Worm (Caenorhabditis elegans) whole organism, L1 larva: ENCODE measurements around the gene Y50E8A.22.
A peak's percentile ranks its signal among the peaks of the same experiment; 100 is the strongest.

ENCODE experiments used
- C04F5.9 ChIP-seq: sonication (generic microtip); optimal IDR thresholded peaks from 2 replicates; lab custom pipeline; 2016; ENCODE audit warnings: missing genetic modification characterization, missing compliant biosample characterization
- Y116A8C.19 ChIP-seq: sonication (generic microtip); optimal IDR thresholded peaks from 2 replicates; lab custom pipeline; 2016; ENCODE audit warnings: missing compliant biosample characterization, missing genetic modification characterization, borderline replicate concordance
- alr-1 ChIP-seq: fragments of 200-800 bp; sonication (Bioruptor generic); optimal IDR thresholded peaks from 2 replicates; lab custom pipeline; 2018; ENCODE audit warnings: borderline replicate concordance, mild to moderate bottlenecking, missing genetic modification characterization, missing compliant biosample characterization
- aly-2 ChIP-seq: fragments of 150-350 bp; optimal IDR thresholded peaks from 2 replicates; lab custom pipeline; 2014; ENCODE audit warnings: missing biosample characterization, missing genetic modification characterization
- blmp-1 ChIP-seq: fragments of 150-350 bp; optimal IDR thresholded peaks from 2 replicates; lab custom pipeline; 2014; ENCODE audit warnings: missing biosample characterization, missing genetic modification characterization
- ces-1 ChIP-seq: fragments of 150-350 bp; optimal IDR thresholded peaks from 2 replicates; lab custom pipeline; 2014; ENCODE audit warnings: missing biosample characterization, missing genetic modification reagents, missing genetic modification characterization
- dpl-1 ChIP-seq, 3 experiments: fragments of 150-350 bp in 2 of 3; sonication (generic microtip) in 1 of 3; optimal IDR thresholded peaks; 2 replicates each; lab custom pipeline; 2014 to 2017; ENCODE audit warnings: missing biosample characterization in 3 of 3, missing genetic modification characterization in 3 of 3, missing genetic modification reagents in 3 of 3
- efl-3 ChIP-seq: fragments of 200-800 bp; sonication (Bioruptor generic); optimal IDR thresholded peaks from 2 replicates; lab custom pipeline; 2018; ENCODE audit warnings: mild to moderate bottlenecking, missing genetic modification characterization, missing compliant biosample characterization
- egl-27 ChIP-seq, 2 experiments: fragments of 150-350 bp in 1 of 2; sonication (generic microtip); optimal IDR thresholded peaks; 3 replicates each; lab custom pipeline; 2017 to 2018; ENCODE audit warnings: missing biosample characterization in 2 of 2, missing genetic modification characterization in 2 of 2, missing genetic modification reagents in 2 of 2
- elt-3 ChIP-seq, 6 experiments: fragments of 150-350 bp in 1 of 6; sonication (generic microtip); optimal IDR thresholded peaks; 2 replicates each; lab custom pipeline; 2017 to 2018; ENCODE audit warnings: missing biosample characterization in 6 of 6, missing genetic modification characterization in 6 of 6, inconsistent platforms in 1 of 6
- fkh-10 ChIP-seq: sonication (generic microtip); optimal IDR thresholded peaks from 2 replicates; lab custom pipeline; 2017; ENCODE audit warnings: missing biosample characterization, missing genetic modification reagents, missing genetic modification characterization
- fkh-4 ChIP-seq: sonication (generic microtip); optimal IDR thresholded peaks from 2 replicates; lab custom pipeline; 2016; ENCODE audit warnings: missing compliant biosample characterization, missing genetic modification characterization, borderline replicate concordance
- fkh-8 ChIP-seq: sonication (generic microtip); optimal IDR thresholded peaks from 2 replicates; lab custom pipeline; 2016; ENCODE audit warnings: mild to moderate bottlenecking, missing genetic modification characterization, missing compliant biosample characterization
- fos-1 ChIP-seq: fragments of 150-350 bp; optimal IDR thresholded peaks from 2 replicates; lab custom pipeline; 2014; ENCODE audit warnings: missing biosample characterization, missing genetic modification characterization
- hlh-17 ChIP-seq: fragments of 200-800 bp; sonication (Bioruptor generic); optimal IDR thresholded peaks from 2 replicates; lab custom pipeline; 2018; ENCODE audit warnings: missing genetic modification characterization, mild to moderate bottlenecking, missing compliant biosample characterization, moderate library complexity, borderline replicate concordance
- hlh-4 ChIP-seq: sonication (generic microtip); optimal IDR thresholded peaks from 2 replicates; lab custom pipeline; 2016; ENCODE audit warnings: mild to moderate bottlenecking, missing genetic modification characterization, missing compliant biosample characterization
- irx-1 ChIP-seq: sonication (generic microtip); optimal IDR thresholded peaks from 2 replicates; lab custom pipeline; 2016; ENCODE audit warnings: missing genetic modification characterization, missing compliant biosample characterization
- isw-1 ChIP-seq: fragments of 200-800 bp; sonication (Bioruptor generic); IDR thresholded peaks from 2 replicates; pipeline ENCODE4 v1.3.6; 2022; ENCODE audit warnings: missing genetic modification characterization, missing compliant biosample characterization
- lin-13 ChIP-seq: fragments of 150-350 bp; optimal IDR thresholded peaks from 2 replicates; lab custom pipeline; 2014; ENCODE audit warnings: missing biosample characterization, missing genetic modification reagents, missing genetic modification characterization
- lin-14 ChIP-seq: fragments of 200-800 bp; sonication (Bioruptor generic); optimal IDR thresholded peaks from 2 replicates; lab custom pipeline; 2018; ENCODE audit warnings: mild to moderate bottlenecking, missing genetic modification characterization, moderate library complexity, missing compliant biosample characterization
- lin-15B ChIP-seq: fragments of 150-350 bp; sonication (generic microtip); optimal IDR thresholded peaks from 3 replicates; lab custom pipeline; 2014; ENCODE audit warnings: missing biosample characterization, missing genetic modification characterization
- lin-39 ChIP-seq: fragments of 150-350 bp; optimal IDR thresholded peaks from 2 replicates; lab custom pipeline; 2014; ENCODE audit warnings: missing biosample characterization, missing genetic modification reagents, missing genetic modification characterization
- lsy-2 ChIP-seq, 2 experiments: fragments of 150-350 bp; optimal IDR thresholded peaks; 2 replicates each; lab custom pipeline; 2014; ENCODE audit warnings: missing biosample characterization in 2 of 2, missing genetic modification characterization in 2 of 2
- mep-1 ChIP-seq: fragments of 150-350 bp; optimal IDR thresholded peaks from 2 replicates; lab custom pipeline; 2014; ENCODE audit warnings: missing biosample characterization, missing genetic modification characterization
- nhr-20 ChIP-seq: sonication (generic microtip); optimal IDR thresholded peaks from 2 replicates; lab custom pipeline; 2016; ENCODE audit warnings: mild to moderate bottlenecking, missing genetic modification characterization, missing compliant biosample characterization
- nhr-28 ChIP-seq: fragments of 150-350 bp; optimal IDR thresholded peaks from 2 replicates; lab custom pipeline; 2014; ENCODE audit warnings: missing biosample characterization, missing genetic modification characterization
- nhr-47 ChIP-seq: sonication (generic microtip); optimal IDR thresholded peaks from 2 replicates; lab custom pipeline; 2016; ENCODE audit warnings: mild to moderate bottlenecking, missing genetic modification characterization, moderate library complexity, missing compliant biosample characterization
- nhr-71 ChIP-seq: sonication (generic microtip); optimal IDR thresholded peaks from 2 replicates; lab custom pipeline; 2016; ENCODE audit warnings: mild to moderate bottlenecking, missing genetic modification characterization, moderate library complexity, missing compliant biosample characterization
- nhr-76 ChIP-seq: sonication (generic microtip); optimal IDR thresholded peaks from 2 replicates; lab custom pipeline; 2017; ENCODE audit warnings: missing biosample characterization, missing genetic modification characterization
- nhr-84 ChIP-seq: sonication (generic microtip); optimal IDR thresholded peaks from 2 replicates; lab custom pipeline; 2017; ENCODE audit warnings: missing biosample characterization, missing genetic modification characterization
- nhr-85 ChIP-seq: sonication (generic microtip); peaks from one replicate; lab custom pipeline; 2016; ENCODE audit warnings: missing genetic modification characterization, inconsistent platforms, missing compliant biosample characterization
- pag-3 ChIP-seq: sonication (generic microtip); optimal IDR thresholded peaks from 2 replicates; lab custom pipeline; 2017; ENCODE audit warnings: missing genetic modification characterization, mild to moderate bottlenecking, missing compliant biosample characterization, antibody characterized with exemption, borderline replicate concordance; ENCODE audit not compliant: insufficient read depth
- rnt-1 ChIP-seq: sonication (generic microtip); optimal IDR thresholded peaks from 2 replicates; lab custom pipeline; 2016; ENCODE audit warnings: mild to moderate bottlenecking, missing genetic modification characterization, moderate library complexity, missing compliant biosample characterization
- skn-1 ChIP-seq: fragments of 150-350 bp; optimal IDR thresholded peaks from 2 replicates; lab custom pipeline; 2014; ENCODE audit warnings: missing biosample characterization, missing genetic modification characterization
- snpc-4 ChIP-seq: fragments of 150-350 bp; optimal IDR thresholded peaks from 2 replicates; lab custom pipeline; 2014; ENCODE audit warnings: missing biosample characterization, missing genetic modification characterization
- snu-23 ChIP-seq: sonication (generic microtip); optimal IDR thresholded peaks from 2 replicates; lab custom pipeline; 2016; ENCODE audit warnings: missing genetic modification characterization, missing compliant biosample characterization
- sox-4 ChIP-seq: sonication (generic microtip); optimal IDR thresholded peaks from 2 replicates; lab custom pipeline; 2016; ENCODE audit warnings: missing genetic modification characterization, missing compliant biosample characterization
- sptf-1 ChIP-seq: fragments of 150-350 bp; optimal IDR thresholded peaks from 2 replicates; lab custom pipeline; 2014; ENCODE audit warnings: missing biosample characterization, missing genetic modification characterization
- tlp-1 ChIP-seq: fragments of 150-350 bp; optimal IDR thresholded peaks from 2 replicates; lab custom pipeline; 2014; ENCODE audit warnings: missing biosample characterization, missing genetic modification characterization
- unc-30 ChIP-seq: sonication (generic microtip); optimal IDR thresholded peaks from 2 replicates; lab custom pipeline; 2017; ENCODE audit warnings: missing biosample characterization, missing genetic modification characterization
- unc-62 ChIP-seq: fragments of 150-350 bp; optimal IDR thresholded peaks from 2 replicates; lab custom pipeline; 2014; ENCODE audit warnings: missing biosample characterization, missing genetic modification reagents, missing genetic modification characterization
- unc-98 ChIP-seq: fragments of 200-800 bp; sonication (Bioruptor generic); IDR thresholded peaks from 2 replicates; pipeline ENCODE4 v1.3.6; 2022; ENCODE audit warnings: missing genetic modification characterization, missing compliant biosample characterization
- vab-15 ChIP-seq: sonication (generic microtip); optimal IDR thresholded peaks from 2 replicates; lab custom pipeline; 2017; ENCODE audit warnings: missing genotype, mild to moderate bottlenecking, missing genetic modification characterization, missing compliant biosample characterization
- xbp-1 ChIP-seq: sonication (generic microtip); optimal IDR thresholded peaks from 2 replicates; lab custom pipeline; 2016; ENCODE audit warnings: missing genetic modification characterization, missing compliant biosample characterization
- ztf-4 ChIP-seq: fragments of 150-350 bp; optimal IDR thresholded peaks from 2 replicates; lab custom pipeline; 2014; ENCODE audit warnings: missing biosample characterization, missing genetic modification characterization

Gene Y50E8A.22

DNA sequence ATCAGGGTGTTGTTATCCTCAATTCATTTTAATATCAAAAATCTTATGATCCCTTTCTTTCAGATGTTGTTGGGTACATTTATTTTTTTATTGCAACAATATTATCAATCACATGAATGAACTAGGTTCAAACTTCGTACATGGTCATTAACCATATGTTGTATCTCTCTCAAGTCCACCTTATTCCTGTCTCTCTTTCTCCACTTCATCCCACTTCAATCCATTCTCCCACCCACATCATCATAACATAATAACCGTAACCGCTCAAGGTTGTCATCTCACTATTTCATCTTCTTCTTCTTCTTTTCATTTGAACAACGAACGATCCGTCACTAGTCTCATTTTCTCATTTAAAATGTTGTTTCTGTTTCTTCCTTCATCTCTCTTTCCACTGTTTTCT is 23.5 kb downstream of the Y50E8A.22 start (continued):
- TF ChIP-seq snu-23 = peak; percentile 31
- peak in 1 of 3 experiments; percentile 24 for TF ChIP-seq dpl-1 (GFP tag; optimal IDR thresholded peaks at IDR 0.05; lab: Kevin White, UChicago)
- TF ChIP-seq aly-2 = no peak
- no peak for TF ChIP-seq unc-98 (GFP tag; lab: Robert Waterston, UW)
- no peak for TF ChIP-seq skn-1 (tag; lab: Kevin White, UChicago)
- TF ChIP-seq mep-1 (tag; lab: Kevin White, UChicago) = no peak
- no peak for TF ChIP-seq unc-30 (tag; lab: Kevin White, UChicago)
- peak; percentile 70 for TF ChIP-seq blmp-1 (tag; lab: Kevin White, UChicago)
- peak; percentile 29 for TF ChIP-seq nhr-71 (tag; lab: Kevin White, UChicago)
- TF ChIP-seq lin-14 (GFP tag; lab: Kevin White, UChicago) = no peak
- peak; percentile 52 for TF ChIP-seq nhr-20 (tag; lab: Kevin White, UChicago)
- no peak for TF ChIP-seq rnt-1 (tag; lab: Kevin White, UChicago)
- TF ChIP-seq fkh-10 (GFP tag; lab: Kevin White, UChicago) = no peak
- no peak for TF ChIP-seq fkh-4 (tag; lab: Kevin White, UChicago)
- no peak for TF ChIP-seq isw-1 (GFP tag; lab: Robert Waterston, UW)
- TF ChIP-seq vab-15 = no peak
- TF ChIP-seq ztf-4 (tag; lab: Kevin White, UChicago) = no peak
- TF ChIP-seq hlh-4 (tag; lab: Kevin White, UChicago) = no peak
- TF ChIP-seq snpc-4 (tag; lab: Kevin White, UChicago) = no peak
- no peak for TF ChIP-seq Y116A8C.19 (tag; lab: Kevin White, UChicago)
- no peak for TF ChIP-seq hlh-17 (GFP tag; lab: Kevin White, UChicago)
- TF ChIP-seq ces-1 (GFP tag; lab: Kevin White, UChicago) = no peak
- peak; percentile 92 for TF ChIP-seq nhr-85
- no peak for TF ChIP-seq pag-3 (tag; lab: Kevin White, UChicago)
- no peak for TF ChIP-seq nhr-28 (tag; lab: Kevin White, UChicago)
- TF ChIP-seq sptf-1 = no peak
- no peak for TF ChIP-seq lin-39 (tag; lab: Kevin White, UChicago)
- no peak for TF ChIP-seq irx-1 (tag; lab: Kevin White, UChicago)
- no peak for TF ChIP-seq lin-13 (GFP tag; lab: Kevin White, UChicago)
- TF ChIP-seq sox-4 (tag; lab: Kevin White, UChicago) = no peak
- TF ChIP-seq lsy-2 (tag; optimal IDR thresholded peaks at IDR 0.05; lab: Kevin White, UChicago) = peak in 1 of 2 experiments; percentile 8
- no peak for TF ChIP-seq egl-27 (tag; optimal IDR thresholded peaks at IDR 0.05; lab: Kevin White, UChicago)
- TF ChIP-seq unc-62 (GFP tag; lab: Kevin White, UChicago) = no peak
- no peak for TF ChIP-seq fos-1 (tag; lab: Kevin White, UChicago)
- no peak for TF ChIP-seq efl-3 (GFP tag; lab: Kevin White, UChicago)
- no peak for TF ChIP-seq nhr-84 (tag; lab: Kevin White, UChicago)
- no peak for TF ChIP-seq nhr-47 (tag; lab: Kevin White, UChicago)
- no peak for TF ChIP-seq xbp-1 (tag; lab: Kevin White, UChicago)

ce11 chrV:14723020-14723419 is 25.9 kb downstream of the Y50E8A.22 start, which contains the start of gene R08A2.7:
TSS of gene R08A2.7 (plus strand) at chrV:14723320.
- TF ChIP-seq fkh-4 (tag; lab: Kevin White, UChicago) (no peak), nhr-76 (tag; lab: Kevin White, UChicago) (no peak), sptf-1 (no peak), alr-1 (no peak)

DNA sequence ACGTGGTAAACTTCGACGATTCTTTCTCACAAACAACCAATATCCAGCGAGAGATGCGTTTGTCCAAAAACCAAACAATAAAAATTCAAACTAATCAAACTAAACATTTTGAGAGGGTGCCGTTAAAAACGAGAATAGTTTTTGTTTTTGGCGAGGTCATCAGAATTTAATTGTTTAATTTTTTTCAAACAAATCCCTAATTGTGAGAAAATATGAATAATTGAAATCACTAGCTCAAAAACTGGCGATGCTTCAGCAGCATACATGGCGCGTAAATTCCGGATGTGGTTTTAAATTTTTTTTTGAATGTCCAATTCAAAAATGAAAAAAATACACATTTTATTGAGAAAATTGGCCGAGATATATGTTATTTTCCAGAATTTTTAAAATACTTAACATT is 29.4 kb downstream of the Y50E8A.22 start, which contains the start of gene R08A2.1:
Gene R08A2.1 (minus strand): TSS at position 101 of the 400 bp plus-strand sequence.
- no peak for TF ChIP-seq isw-1 (GFP tag; lab: Robert Waterston, UW)
- no peak for TF ChIP-seq ztf-4 (tag; lab: Kevin White, UChicago)
- TF ChIP-seq tlp-1 = no peak
- TF ChIP-seq lsy-2 (tag; optimal IDR thresholded peaks at IDR 0.05; lab: Kevin White, UChicago) = no peak
- no peak for TF ChIP-seq fkh-8 (tag; lab: Kevin White, UChicago)
- TF ChIP-seq snu-23 = no peak
- no peak for TF ChIP-seq elt-3 (tag; optimal IDR thresholded peaks at IDR 0.05; lab: Kevin White, UChicago)
- no peak for TF ChIP-seq fkh-10 (GFP tag; lab: Kevin White, UChicago)
- no peak for TF ChIP-seq C04F5.9 (tag; lab: Kevin White, UChicago)
- no peak for TF ChIP-seq vab-15
- no peak for TF ChIP-seq mep-1 (tag; lab: Kevin White, UChicago)
- no peak for TF ChIP-seq fos-1 (tag; lab: Kevin White, UChicago)
- TF ChIP-seq lin-15B (tag; lab: Kevin White, UChicago) = no peak
- TF ChIP-seq nhr-28 (tag; lab: Kevin White, UChicago) = no peak
- TF ChIP-seq Y116A8C.19 (tag; lab: Kevin White, UChicago) = no peak
- TF ChIP-seq, all 84 proteins: peak for 0
